Worm (Caenorhabditis elegans): ENCODE data around the gene F13B12.3.

ce11 chrIV:10442904-10443303 lies 4.0 kb downstream of the F13B12.3 start:
- TF ChIP-seq pag-3 (tag; optimal IDR thresholded peaks at IDR 0.05; ENCODE audit: borderline replicate concordance), result no peak
- no peak for TF ChIP-seq unc-55 (GFP tag; optimal IDR thresholded peaks at IDR 0.05)
- TF ChIP-seq ceh-34 (tag; optimal IDR thresholded peaks at IDR 0.05), result no peak
- TF ChIP-seq sdc-2 (tag; optimal IDR thresholded peaks at IDR 0.05), result no peak
- no peak for TF ChIP-seq ceh-31 (tag; optimal IDR thresholded peaks at IDR 0.05)
- no peak for TF ChIP-seq hlh-6 (tag; optimal IDR thresholded peaks at IDR 0.05)
- no peak for TF ChIP-seq C08G9.2 (tag; optimal IDR thresholded peaks at IDR 0.05)
- no peak for TF ChIP-seq ceh-2 (tag; optimal IDR thresholded peaks at IDR 0.05)
- no peak for TF ChIP-seq tbx-7 (tag; optimal IDR thresholded peaks at IDR 0.05)
- TF ChIP-seq dmd-4 (tag; optimal IDR thresholded peaks at IDR 0.05; ENCODE audit: borderline replicate concordance), result no peak
- TF ChIP-seq pha-4 (tag; optimal IDR thresholded peaks at IDR 0.05), result no peak
- TF ChIP-seq nfya-1 (tag; optimal IDR thresholded peaks at IDR 0.05), result no peak

All from whole organism, late embryonic.